Fruit fly (Drosophila melanogaster) whole organism, embryonic: ENCODE results near the gene Cby.
A peak's percentile ranks its signal among the peaks of the same experiment; 100 is the strongest.

ENCODE experiments used
- CG12744 ChIP-seq: fragments of 200-800 bp; sonication (Bioruptor generic); optimal IDR thresholded peaks from 2 replicates; lab custom pipeline; 2016; ENCODE audit warnings: missing biosample characterization, missing genetic modification characterization
- CG13123 ChIP-seq: fragments of 200-800 bp; sonication (Bioruptor generic); optimal IDR thresholded peaks from 2 replicates; lab custom pipeline; 2016; ENCODE audit warnings: missing biosample characterization, missing genetic modification characterization
- CG14860 ChIP-seq: fragments of 200-800 bp; sonication (Bioruptor generic); IDR thresholded peaks from 3 replicates; pipeline ENCODE4 v1.3.6; 2022; ENCODE audit warnings: missing biosample characterization, missing genetic modification characterization; ENCODE audit not compliant: partially characterized antibody
- CG14965 ChIP-seq: fragments of 200-800 bp; sonication (Bioruptor generic); optimal IDR thresholded peaks from 2 replicates; lab custom pipeline; 2016; ENCODE audit warnings: missing biosample characterization, missing genetic modification characterization, borderline replicate concordance
- CG15011 ChIP-seq: fragments of 200-800 bp; sonication (Bioruptor generic); optimal IDR thresholded peaks from 3 replicates; lab custom pipeline; 2018; ENCODE audit warnings: missing biosample characterization, mild to moderate bottlenecking, missing genetic modification characterization
- CG15269 ChIP-seq: fragments of 200-800 bp; sonication (Bioruptor generic); optimal IDR thresholded peaks from 2 replicates; lab custom pipeline; 2018; ENCODE audit warnings: missing biosample characterization, mild to moderate bottlenecking, missing genetic modification characterization, moderate library complexity
- CG1602 ChIP-seq: fragments of 200-800 bp; sonication (Bioruptor generic); optimal IDR thresholded peaks from 3 replicates; lab custom pipeline; 2016; ENCODE audit warnings: missing biosample characterization, missing genetic modification characterization
- CG17186 ChIP-seq: fragments of 200-800 bp; sonication (Bioruptor generic); optimal IDR thresholded peaks from 3 replicates; lab custom pipeline; 2017; ENCODE audit warnings: missing biosample characterization, missing genetic modification reagents, missing genetic modification characterization
- CG17359 ChIP-seq: fragments of 200-800 bp; sonication (Bioruptor generic); optimal IDR thresholded peaks from 3 replicates; lab custom pipeline; 2018; ENCODE audit warnings: missing biosample characterization, mild to moderate bottlenecking, missing genetic modification characterization, moderate library complexity
- CG2129 ChIP-seq: fragments of 200-800 bp; sonication (Bioruptor generic); IDR thresholded peaks from 2 replicates; pipeline ENCODE4 v1.3.6; 2022; ENCODE audit warnings: missing biosample characterization, missing genetic modification characterization; ENCODE audit not compliant: partially characterized antibody
- CG2202 ChIP-seq: fragments of 200-800 bp; sonication (Bioruptor generic); optimal IDR thresholded peaks from 2 replicates; lab custom pipeline; 2018; ENCODE audit warnings: missing biosample characterization, mild to moderate bottlenecking, missing genetic modification characterization
- CG2889 ChIP-seq: fragments of 200-800 bp; sonication (Bioruptor generic); IDR thresholded peaks from 3 replicates; pipeline ENCODE4 v1.3.6; 2022; ENCODE audit warnings: missing biosample characterization, missing genetic modification characterization
- CG31388 ChIP-seq: fragments of 200-800 bp; sonication (Bioruptor generic); optimal IDR thresholded peaks from 2 replicates; lab custom pipeline; 2016; ENCODE audit warnings: missing biosample characterization, missing genetic modification characterization
- CG31441 ChIP-seq: fragments of 200-800 bp; sonication (Bioruptor generic); IDR thresholded peaks from 2 replicates; pipeline ENCODE4 v1.3.6; 2022; ENCODE audit warnings: missing biosample characterization, missing genetic modification characterization
- CG4328 ChIP-seq: fragments of 200-800 bp; sonication (Bioruptor generic); optimal IDR thresholded peaks from 3 replicates; lab custom pipeline; 2017; ENCODE audit warnings: missing biosample characterization, missing genetic modification reagents, missing genetic modification characterization
- CG4424 ChIP-seq: fragments of 200-800 bp; sonication (Bioruptor generic); optimal IDR thresholded peaks from 3 replicates; lab custom pipeline; 2016; ENCODE audit warnings: missing biosample characterization, missing genetic modification characterization
- CG4707 ChIP-seq: fragments of 200-800 bp; sonication (Bioruptor generic); optimal IDR thresholded peaks from 2 replicates; lab custom pipeline; 2018; ENCODE audit warnings: missing biosample characterization, mild to moderate bottlenecking, missing genetic modification characterization, moderate library complexity
- CG6254 ChIP-seq: fragments of 200-800 bp; sonication (Bioruptor generic); optimal IDR thresholded peaks from 3 replicates; lab custom pipeline; 2017; ENCODE audit warnings: mild to moderate bottlenecking, missing biosample characterization, missing genetic modification reagents, missing genetic modification characterization
- CG7987 ChIP-seq: fragments of 200-800 bp; sonication (Bioruptor generic); optimal IDR thresholded peaks from 2 replicates; lab custom pipeline; 2018; ENCODE audit warnings: missing biosample characterization, mild to moderate bottlenecking, missing genetic modification characterization, moderate library complexity
- CG9437 ChIP-seq: fragments of 200-800 bp; sonication (Bioruptor generic); optimal IDR thresholded peaks from 2 replicates; lab custom pipeline; 2018; ENCODE audit warnings: missing biosample characterization, mild to moderate bottlenecking, missing genetic modification characterization
- Dek ChIP-seq: fragments of 200-800 bp; sonication (Bioruptor generic); optimal IDR thresholded peaks from 3 replicates; lab custom pipeline; 2019; ENCODE audit warnings: missing biosample characterization, mild to moderate bottlenecking, missing genetic modification characterization, moderate library complexity
- Dip2 ChIP-seq: fragments of 200-800 bp; sonication (Bioruptor generic); IDR thresholded peaks from 2 replicates; pipeline ENCODE4 v1.3.6; 2022; ENCODE audit warnings: missing biosample characterization, missing genetic modification characterization
- Dll ChIP-seq: fragments of 200-800 bp; sonication (Bioruptor generic); IDR thresholded peaks from 4 replicates; pipeline ENCODE4 v1.3.6; 2022; ENCODE audit warnings: missing biosample characterization, missing genetic modification characterization; ENCODE audit not compliant: partially characterized antibody
- Elba2 ChIP-seq: fragments of 200-800 bp; sonication (Bioruptor generic); optimal IDR thresholded peaks from 3 replicates; lab custom pipeline; 2016; ENCODE audit warnings: missing biosample characterization, missing genetic modification characterization
- HLH4C ChIP-seq: fragments of 200-800 bp; sonication (Bioruptor generic); IDR thresholded peaks from 3 replicates; pipeline ENCODE4 v1.3.6; 2022; ENCODE audit warnings: missing biosample characterization, missing genetic modification characterization; ENCODE audit not compliant: partially characterized antibody
- Hr3 ChIP-seq: fragments of 200-800 bp; sonication (Bioruptor generic); optimal IDR thresholded peaks from 3 replicates; lab custom pipeline; 2016; ENCODE audit warnings: missing biosample characterization, missing genetic modification characterization
- Lim3 ChIP-seq: fragments of 200-800 bp; sonication (Bioruptor generic); IDR thresholded peaks from 2 replicates; pipeline ENCODE4 v1.3.6; 2022; ENCODE audit warnings: missing biosample characterization, missing genetic modification characterization
- Max ChIP-seq: fragments of 200-800 bp; sonication (Bioruptor generic); optimal IDR thresholded peaks from 2 replicates; lab custom pipeline; 2016; ENCODE audit warnings: missing biosample characterization, mild to moderate bottlenecking, missing genetic modification characterization
- Mrtf ChIP-seq: fragments of 200-800 bp; sonication (Bioruptor generic); IDR thresholded peaks from 3 replicates; pipeline ENCODE4 v1.3.6; 2022; ENCODE audit warnings: missing biosample characterization, missing genetic modification characterization
- NFAT ChIP-seq: fragments of 200-800 bp; sonication (Bioruptor generic); IDR thresholded peaks from 2 replicates; pipeline ENCODE4 v1.3.6; 2022; ENCODE audit warnings: missing biosample characterization, missing genetic modification characterization
- Side ChIP-seq: fragments of 200-800 bp; sonication (Bioruptor generic); optimal IDR thresholded peaks from 2 replicates; lab custom pipeline; 2016; ENCODE audit warnings: missing biosample characterization, missing genetic modification characterization
- Spps ChIP-seq: fragments of 200-800 bp; sonication (Bioruptor generic); optimal IDR thresholded peaks from 2 replicates; lab custom pipeline; 2018; ENCODE audit warnings: missing biosample characterization, mild to moderate bottlenecking, missing genetic modification characterization
- Ssrp ChIP-seq: fragments of 200-800 bp; sonication (Bioruptor generic); optimal IDR thresholded peaks from 2 replicates; lab custom pipeline; 2018; ENCODE audit warnings: missing biosample characterization, mild to moderate bottlenecking, missing genetic modification characterization, moderate library complexity
- Stat92E ChIP-seq, 3 experiments: fragments of >200 bp in 2 of 3; fragments of 200-800 bp in 1 of 3; sonication (Bioruptor generic) in 1 of 3; optimal IDR thresholded peaks; 2 replicates each; lab custom pipeline; 2017 to 2019; ENCODE audit warnings: missing biosample characterization in 3 of 3, missing genetic modification characterization in 3 of 3, mild to moderate bottlenecking in 1 of 3, moderate library complexity in 1 of 3
- ara ChIP-seq: fragments of 200-800 bp; sonication (Bioruptor generic); IDR thresholded peaks from 2 replicates; pipeline ENCODE4 v1.3.6; 2022; ENCODE audit warnings: missing biosample characterization, missing genetic modification characterization
- ase ChIP-seq: fragments of 200-800 bp; sonication (Bioruptor generic); IDR thresholded peaks from 3 replicates; pipeline ENCODE4 v1.3.6; 2022; ENCODE audit warnings: missing biosample characterization, missing genetic modification characterization
- bcd ChIP-seq: fragments of 200-800 bp; sonication (Bioruptor generic); optimal IDR thresholded peaks from 2 replicates; lab custom pipeline; 2017; ENCODE audit warnings: missing biosample characterization, mild to moderate bottlenecking, missing genetic modification characterization
- caup ChIP-seq: fragments of 200-800 bp; sonication (Bioruptor generic); optimal IDR thresholded peaks from 3 replicates; lab custom pipeline; 2017; ENCODE audit warnings: missing biosample characterization, mild to moderate bottlenecking, missing genetic modification characterization, moderate library complexity; ENCODE audit not compliant: severe bottlenecking
- corto ChIP-seq: fragments of 200-800 bp; sonication (Bioruptor generic); optimal IDR thresholded peaks from 2 replicates; lab custom pipeline; 2016; ENCODE audit warnings: missing biosample characterization, mild to moderate bottlenecking, missing genetic modification characterization, moderate library complexity
- dmrt11E ChIP-seq: fragments of 200-800 bp; sonication (Bioruptor generic); optimal IDR thresholded peaks from 3 replicates; lab custom pipeline; 2018; ENCODE audit warnings: missing biosample characterization, mild to moderate bottlenecking, missing genetic modification characterization, moderate library complexity
- dpn ChIP-seq, 2 experiments: fragments of 200-800 bp; sonication (Bioruptor generic); optimal IDR thresholded peaks; 3 replicates each; lab custom pipeline; 2016; ENCODE audit warnings: missing biosample characterization in 2 of 2, missing genetic modification characterization in 2 of 2
- gcm ChIP-seq: fragments of 200-800 bp; sonication (Bioruptor generic); optimal IDR thresholded peaks from 2 replicates; lab custom pipeline; 2019; ENCODE audit warnings: missing biosample characterization, mild to moderate bottlenecking, missing genetic modification characterization, moderate library complexity
- ken ChIP-seq: fragments of 200-800 bp; sonication (Bioruptor generic); IDR thresholded peaks from 3 replicates; pipeline ENCODE4 v1.3.6; 2022; ENCODE audit warnings: missing biosample characterization, missing genetic modification characterization
- odd ChIP-seq: fragments of 200-800 bp; sonication (Bioruptor generic); optimal IDR thresholded peaks from 2 replicates; lab custom pipeline; 2017; ENCODE audit warnings: missing biosample characterization, mild to moderate bottlenecking, missing genetic modification characterization
- peb ChIP-seq: fragments of 200-800 bp; sonication (Bioruptor generic); IDR thresholded peaks from 2 replicates; pipeline ENCODE4 v1.3.6; 2022; ENCODE audit warnings: missing biosample characterization, missing genetic modification characterization
- ranshi ChIP-seq: fragments of 200-800 bp; sonication (Bioruptor generic); IDR thresholded peaks from 2 replicates; pipeline ENCODE4 v1.3.6; 2022; ENCODE audit warnings: missing biosample characterization, missing genetic modification characterization
- sim ChIP-seq: fragments of 200-800 bp; sonication (Bioruptor generic); IDR thresholded peaks from 2 replicates; pipeline ENCODE4 v1.3.6; 2022; ENCODE audit warnings: missing biosample characterization, missing genetic modification characterization
- sqz ChIP-seq: fragments of 200-800 bp; sonication (Bioruptor generic); optimal IDR thresholded peaks from 3 replicates; lab custom pipeline; 2018; ENCODE audit warnings: missing biosample characterization, mild to moderate bottlenecking, missing genetic modification characterization
- stwl ChIP-seq: fragments of 200-800 bp; sonication (Bioruptor generic); optimal IDR thresholded peaks from 3 replicates; lab custom pipeline; 2018; ENCODE audit warnings: missing biosample characterization, mild to moderate bottlenecking, missing genetic modification characterization, moderate library complexity

Cby gene

dm6 chr3R:21828040-21828526, 39.7 kb upstream of the Cby start (continued):
- TF ChIP-seq bcd (GFP tag; lab: Kevin White, UChicago): peak; percentile 17
- peak in 1 of 3 experiments; percentile 69 for TF ChIP-seq Stat92E (GFP tag; optimal IDR thresholded peaks at IDR 0.05; lab: Kevin White, UChicago)
- no peak for TF ChIP-seq CG2129 (GFP tag; lab: Robert Waterston, UW)
- peak; percentile 9 for TF ChIP-seq Max (GFP tag; lab: Kevin White, UChicago)
- no peak for TF ChIP-seq CG7987 (GFP tag; lab: Kevin White, UChicago)
- TF ChIP-seq CG14965 (GFP tag; lab: Kevin White, UChicago): peak; percentile 40
- TF ChIP-seq Spps: peak; percentile 83
- peak; percentile 44 for TF ChIP-seq CG15269 (tag; lab: Kevin White, UChicago)
- TF ChIP-seq odd (GFP tag; lab: Kevin White, UChicago): no peak
- peak; percentile 10 for TF ChIP-seq stwl
- TF ChIP-seq sim: 0 out of 2 replicates have a peak, but pooled peaks have one; percentile 15
- TF ChIP-seq CG1602 (GFP tag; lab: Kevin White, UChicago): peak; percentile 79
- TF ChIP-seq Elba2 (GFP tag; lab: Kevin White, UChicago): no peak
- TF ChIP-seq NFAT (GFP tag; lab: Robert Waterston, UW): no peak
- TF ChIP-seq Ssrp (tag; lab: Kevin White, UChicago): peak; percentile 86
- 0 out of 2 replicates have a peak, but pooled peaks have one; percentile 55 for TF ChIP-seq ranshi
- peak; percentile 78 for TF ChIP-seq ken
- peak; percentile 23; the same call in 1 of the 3 replicates for TF ChIP-seq ase (GFP tag; lab: Robert Waterston, UW)
- TF ChIP-seq peb (GFP tag; lab: Robert Waterston, UW): peak; percentile 74
- peak; percentile 12 for TF ChIP-seq CG13123 (GFP tag; lab: Kevin White, UChicago)
- peak; percentile 74 for TF ChIP-seq CG4707
- TF ChIP-seq CG6254 (GFP tag; lab: Kevin White, UChicago): peak; percentile 69
- TF ChIP-seq sqz (GFP tag; lab: Kevin White, UChicago): peak; percentile 50
- TF ChIP-seq CG2889 (GFP tag; lab: Robert Waterston, UW): peak; percentile 34; the same call in 1 of the 3 replicates
- peak; percentile 65 for TF ChIP-seq gcm
- TF ChIP-seq CG14860: peak; percentile 42; the same call in 1 of the 3 replicates
- peak; percentile 76 for TF ChIP-seq Side
- peak; percentile 71 for TF ChIP-seq CG4424
- peak; percentile 51; the same call in 1 of the 2 replicates for TF ChIP-seq CG31441 (GFP tag; lab: Robert Waterston, UW)
- TF ChIP-seq CG31388 (GFP tag; lab: Kevin White, UChicago): no peak
- TF ChIP-seq caup (GFP tag; lab: Kevin White, UChicago): no peak
- TF ChIP-seq Mrtf (GFP tag; lab: Robert Waterston, UW): peak; percentile 74; the same call in 2 of the 3 replicates
- no peak for TF ChIP-seq CG4328 (GFP tag; lab: Kevin White, UChicago)
- TF ChIP-seq CG2202 (tag; lab: Kevin White, UChicago): peak; percentile 89
- peak; percentile 78 for TF ChIP-seq Hr3 (GFP tag; lab: Kevin White, UChicago)
- peak; percentile 84 for TF ChIP-seq ara (GFP tag; lab: Robert Waterston, UW)
- peak; percentile 65 for TF ChIP-seq CG17359 (tag; lab: Kevin White, UChicago)
- peak; percentile 72 for TF ChIP-seq HLH4C
- TF ChIP-seq CG12744: peak; percentile 29
- peak; percentile 76 for TF ChIP-seq CG17186
- TF ChIP-seq Dll: 0 out of 4 replicates have a peak, but pooled peaks have one; percentile 36
- peak; percentile 95 for TF ChIP-seq dmrt11E (tag; lab: Kevin White, UChicago)
- TF ChIP-seq corto (GFP tag; lab: Kevin White, UChicago): no peak
- TF ChIP-seq CG15011: no peak
- 0 out of 2 replicates have a peak, but pooled peaks have one; percentile 23 for TF ChIP-seq Lim3 (GFP tag; lab: Robert Waterston, UW)
- TF ChIP-seq Dip2: no peak
- peak; percentile 65 to 69 for TF ChIP-seq dpn (GFP tag; optimal IDR thresholded peaks at IDR 0.05; lab: Kevin White, UChicago)
- TF ChIP-seq CG9437 (GFP tag; lab: Kevin White, UChicago): peak; percentile 62
- no peak for TF ChIP-seq Dek
